Worm (Caenorhabditis elegans) whole organism, late embryonic: ENCODE measurements around the gene dyn-1.

Experiments used
- ama-1 ChIP-seq: fragments of 150-350 bp; optimal IDR thresholded peaks from 2 replicates; lab custom pipeline; 2014
- ceh-22 ChIP-seq: sonication (generic microtip); optimal IDR thresholded peaks from 2 replicates; lab custom pipeline; 2017; ENCODE audit warnings: missing biosample characterization, missing genetic modification characterization
- ceh-45 ChIP-seq: fragments of 200-800 bp; sonication (Bioruptor generic); IDR thresholded peaks from 2 replicates; pipeline ENCODE4 v1.3.6; 2022; ENCODE audit warnings: missing genetic modification reagents, missing genetic modification characterization, missing compliant biosample characterization
- fkh-6 ChIP-seq: sonication (generic microtip); optimal IDR thresholded peaks from 2 replicates; lab custom pipeline; 2016; ENCODE audit warnings: missing genetic modification characterization, missing compliant biosample characterization
- pag-3 ChIP-seq: sonication (generic microtip); optimal IDR thresholded peaks from 2 replicates; lab custom pipeline; 2016; ENCODE audit warnings: missing compliant biosample characterization, missing genetic modification characterization, borderline replicate concordance
- tbx-7 ChIP-seq: sonication (generic microtip); optimal IDR thresholded peaks from 2 replicates; lab custom pipeline; 2016; ENCODE audit warnings: missing genotype, missing genetic modification characterization, missing compliant biosample characterization

DNA sequence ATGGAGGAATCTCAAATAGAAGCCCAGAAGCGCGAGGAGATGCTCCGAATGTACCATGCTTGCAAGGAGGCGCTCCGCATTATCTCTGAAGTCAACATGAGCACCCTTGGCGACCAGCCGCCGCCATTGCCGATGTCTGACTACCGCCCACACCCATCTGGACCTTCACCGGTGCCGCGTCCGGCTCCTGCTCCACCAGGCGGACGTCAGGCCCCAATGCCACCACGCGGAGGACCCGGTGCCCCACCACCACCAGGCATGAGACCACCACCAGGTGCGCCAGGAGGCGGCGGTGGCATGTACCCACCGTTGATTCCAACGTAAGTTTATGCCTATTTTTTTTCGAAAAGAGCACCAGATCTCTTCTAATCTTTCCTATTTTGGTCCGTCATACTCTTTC lies 3.3 kb downstream of the dyn-1 start:
- TF ChIP-seq tbx-7 (no peak), ceh-22 (tag; lab: Kevin White, UChicago) (no peak), ceh-45 (GFP tag; lab: Robert Waterston, UW) (no peak), fkh-6 (tag; lab: Kevin White, UChicago) (no peak), ama-1 (no peak), pag-3 (no peak)
